Fruit fly (Drosophila melanogaster): ENCODE data around the gene Wdr82.

Wdr82 gene

DNA sequence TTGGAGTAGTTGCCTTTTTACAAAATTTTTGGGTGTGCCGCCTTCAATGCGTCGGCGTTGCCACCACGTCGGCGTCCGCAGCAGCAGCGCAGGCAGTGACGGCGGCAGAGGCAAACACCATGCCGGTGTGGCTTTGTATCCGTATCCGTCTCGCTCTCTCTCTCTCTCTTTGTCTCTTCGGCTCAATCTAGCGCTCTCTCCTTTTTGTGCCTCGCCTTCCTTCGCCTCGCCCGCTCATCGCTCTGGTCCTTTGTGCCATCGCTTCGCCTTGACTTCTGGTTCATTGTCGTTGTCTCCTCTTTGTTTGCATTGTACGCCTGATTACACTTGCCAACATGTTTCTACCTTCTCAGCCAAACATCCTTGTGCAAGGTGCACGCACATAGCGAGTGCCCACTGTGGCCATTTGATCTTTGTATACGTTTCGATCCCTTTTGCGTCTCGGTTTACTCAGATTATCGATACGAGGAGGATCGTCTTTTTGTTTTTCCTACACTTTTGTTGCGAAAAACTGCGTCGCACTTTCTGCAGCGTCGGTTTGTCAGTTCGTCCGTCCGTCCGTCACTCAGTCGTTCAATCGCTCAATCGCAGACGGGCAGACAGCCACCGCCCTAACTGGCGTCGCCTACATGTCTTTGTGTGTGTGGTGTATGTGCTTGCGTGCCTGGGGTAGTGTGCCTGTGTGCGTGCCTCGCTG lies 42.2 kb downstream of the Wdr82 start (continued):
- TF ChIP-seq salr (GFP tag; optimal IDR thresholded peaks at IDR 0.05) = peak; percentile 32 to 63
- TF ChIP-seq Ets21C (GFP tag; optimal IDR thresholded peaks at IDR 0.05) = peak; percentile 60
- TF ChIP-seq CG6163 (GFP tag; IDR thresholded peaks at IDR 0.05) = peak; percentile 82
- TF ChIP-seq CG8632 (GFP tag; optimal IDR thresholded peaks at IDR 0.05) = peak; percentile 59
- TF ChIP-seq spab (GFP tag; optimal IDR thresholded peaks at IDR 0.05) = peak; percentile 75
- peak; percentile 51; the same call in 1 of the 2 replicates for TF ChIP-seq CG11294 (GFP tag; IDR thresholded peaks at IDR 0.05)
- peak; percentile 79 for TF ChIP-seq lz (GFP tag; optimal IDR thresholded peaks at IDR 0.05)
- peak; percentile 65 for TF ChIP-seq CG32006 (GFP tag; optimal IDR thresholded peaks at IDR 0.05)
- peak; percentile 73 for TF ChIP-seq CG6808 (GFP tag; optimal IDR thresholded peaks at IDR 0.05)
- peak; percentile 60 for TF ChIP-seq CG7368 (GFP tag; optimal IDR thresholded peaks at IDR 0.05)
- peak; percentile 99 for TF ChIP-seq svp (GFP tag)
- peak; percentile 14 for TF ChIP-seq dac (GFP tag; optimal IDR thresholded peaks at IDR 0.05)
- no peak for TF ChIP-seq CG4318 (GFP tag; optimal IDR thresholded peaks at IDR 0.05)
- TF ChIP-seq Eip78C (GFP tag) = peak; percentile 94
- TF ChIP-seq acj6 (GFP tag; optimal IDR thresholded peaks at IDR 0.05) = peak; percentile 65
- TF ChIP-seq CG6854 (GFP tag; optimal IDR thresholded peaks at IDR 0.05) = peak; percentile 6
- TF ChIP-seq Hr38 (GFP tag; optimal IDR thresholded peaks at IDR 0.05) = no peak
- peak; percentile 55 for TF ChIP-seq vri (GFP tag; optimal IDR thresholded peaks at IDR 0.05)
- TF ChIP-seq CG8319 (GFP tag; optimal IDR thresholded peaks at IDR 0.05) = peak; percentile 22
- peak; percentile 71 for TF ChIP-seq CG1621 (tag; optimal IDR thresholded peaks at IDR 0.05)
- peak; percentile 77 for TF ChIP-seq CG10669 (GFP tag; optimal IDR thresholded peaks at IDR 0.05)
- peak; percentile 16 for TF ChIP-seq fkh (GFP tag; optimal IDR thresholded peaks at IDR 0.05)

DNA sequence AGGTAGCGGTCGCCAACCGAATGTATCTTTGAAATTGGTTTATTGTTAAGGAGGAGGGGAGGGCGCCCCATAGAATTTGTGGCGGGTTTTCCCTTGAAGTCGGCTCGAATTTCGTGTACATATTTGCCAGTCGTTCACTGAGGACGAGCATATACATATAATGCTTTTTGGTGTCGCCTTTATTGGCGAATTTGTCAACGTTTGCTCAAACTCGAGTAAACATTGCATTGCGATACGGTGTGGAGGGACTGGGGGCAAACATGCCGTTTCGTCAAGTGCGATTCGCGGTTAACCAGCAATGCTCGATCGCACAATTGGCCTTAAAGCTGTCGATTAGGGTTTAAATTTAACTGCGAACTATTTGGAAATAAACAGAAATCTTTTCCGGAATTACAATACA lies 43.3 kb downstream of the Wdr82 start:
- peak; percentile 52 for TF ChIP-seq Eip78C (GFP tag)
- TF ChIP-seq esn (GFP tag; optimal IDR thresholded peaks at IDR 0.05) = peak; percentile 23
- no peak for TF ChIP-seq CG8319 (GFP tag; optimal IDR thresholded peaks at IDR 0.05)
- peak; percentile 20 for TF ChIP-seq vri (GFP tag; optimal IDR thresholded peaks at IDR 0.05)
- peak; percentile 31 for TF ChIP-seq svp (GFP tag)
- TF ChIP-seq fkh (GFP tag; optimal IDR thresholded peaks at IDR 0.05) = peak; percentile 34
- TF ChIP-seq spab (GFP tag; optimal IDR thresholded peaks at IDR 0.05) = no peak
- TF ChIP-seq Blimp-1 (GFP tag; optimal IDR thresholded peaks at IDR 0.05) = peak; percentile 4

DNA sequence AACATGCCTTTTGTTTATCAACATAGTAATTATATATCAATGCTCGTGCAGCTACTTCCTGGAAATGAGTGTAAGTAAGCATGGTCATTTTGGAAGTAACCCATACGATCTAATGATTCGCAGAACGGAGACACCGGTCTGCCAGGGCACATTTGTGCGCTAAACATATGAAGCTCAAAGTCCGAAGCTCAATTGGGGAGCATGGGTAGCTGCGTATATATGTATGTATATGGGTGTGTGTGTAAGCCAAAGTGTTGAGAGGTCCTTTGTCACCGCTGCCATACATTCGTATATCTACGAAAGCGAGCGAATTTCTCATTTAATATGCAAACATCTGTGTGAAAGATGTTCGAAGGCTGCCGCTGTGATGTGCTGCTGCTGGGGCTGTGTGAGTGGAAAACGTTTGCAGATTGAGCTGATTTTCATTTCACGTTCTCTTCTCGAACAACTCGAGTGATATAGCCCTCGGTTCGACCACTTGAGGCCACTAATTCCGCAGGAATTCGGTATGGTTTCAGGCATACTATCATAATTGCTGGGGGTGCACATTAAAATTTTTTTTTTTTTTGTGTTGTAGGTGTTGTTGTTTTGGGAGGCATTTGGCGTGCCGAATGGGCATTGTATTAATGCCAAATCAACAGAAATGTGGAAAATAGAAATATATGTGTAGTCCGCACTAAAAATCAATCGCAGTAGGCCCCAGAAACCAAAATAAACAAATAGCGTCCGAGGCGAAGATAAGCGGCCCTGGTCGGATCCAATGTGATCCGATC lies 44.0 kb downstream of the Wdr82 start:
- TF ChIP-seq net (GFP tag; optimal IDR thresholded peaks at IDR 0.05) (no peak), CG9139 (GFP tag; optimal IDR thresholded peaks at IDR 0.05) (peak; percentile 38), dsx (GFP tag; optimal IDR thresholded peaks at IDR 0.05; ENCODE audit: poor library complexity, severe bottlenecking) (no peak), CG8119 (GFP tag; IDR thresholded peaks at IDR 0.05) (0 out of 3 replicates have a peak, but pooled peaks have one; percentile 17), spab (GFP tag; optimal IDR thresholded peaks at IDR 0.05) (peak; percentile 11), CG6276 (GFP tag; optimal IDR thresholded peaks at IDR 0.05) (peak; percentile 22), topi (GFP tag; optimal IDR thresholded peaks at IDR 0.05) (no peak), ss (GFP tag; optimal IDR thresholded peaks at IDR 0.05) (peak; percentile 36 to 49), svp (GFP tag) (peak; percentile 57), CG6808 (GFP tag; optimal IDR thresholded peaks at IDR 0.05) (peak; percentile 32), Eip78C (GFP tag) (peak; percentile 61)

DNA sequence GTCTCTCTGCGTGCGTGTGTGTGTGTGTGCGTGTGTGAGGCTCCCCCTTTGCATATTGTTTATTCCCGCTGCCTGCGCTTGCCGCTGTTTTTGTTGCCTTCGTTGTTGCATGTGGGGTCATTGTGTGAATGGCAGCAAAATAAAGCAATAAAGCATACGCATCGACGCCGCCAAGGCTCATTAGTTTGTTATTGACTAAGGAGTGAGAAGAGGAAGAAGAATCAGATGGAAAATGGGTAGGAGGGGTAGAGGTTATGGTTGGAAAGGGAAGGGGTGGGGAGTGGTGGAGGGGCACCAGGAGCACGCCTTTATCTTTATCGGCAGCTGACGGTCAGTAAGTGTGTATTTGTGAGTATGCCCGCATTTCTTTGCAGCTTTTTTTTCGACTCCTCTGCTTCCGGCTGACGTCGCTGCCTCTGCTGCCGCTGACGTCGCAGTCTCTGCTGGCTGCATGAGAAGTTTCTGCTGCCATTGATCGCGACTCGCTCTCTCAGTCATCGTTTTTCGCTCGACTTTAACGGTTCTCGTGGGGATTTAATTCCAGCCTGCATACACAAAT lies 45.2 kb downstream of the Wdr82 start:
- TF ChIP-seq CG6163 (GFP tag; IDR thresholded peaks at IDR 0.05) = peak; percentile 42; the same call in 1 of the 3 replicates
- peak; percentile 10 for TF ChIP-seq Eip75B (GFP tag; optimal IDR thresholded peaks at IDR 0.05)
- peak; percentile 56 for TF ChIP-seq CG6854 (GFP tag; optimal IDR thresholded peaks at IDR 0.05)
- TF ChIP-seq CG1621 (tag; optimal IDR thresholded peaks at IDR 0.05) = peak; percentile 23
- TF ChIP-seq eg (GFP tag; IDR thresholded peaks at IDR 0.05) = no peak
- peak; percentile 75 to 77 for TF ChIP-seq ss (GFP tag; optimal IDR thresholded peaks at IDR 0.05)
- peak; percentile 96 for TF ChIP-seq svp (GFP tag)
- TF ChIP-seq lz (GFP tag; optimal IDR thresholded peaks at IDR 0.05) = no peak
- peak; percentile 28 for TF ChIP-seq Ets96B (tag; optimal IDR thresholded peaks at IDR 0.05)
- TF ChIP-seq CG3032 (tag; optimal IDR thresholded peaks at IDR 0.05) = peak; percentile 32
- TF ChIP-seq Lpt (GFP tag; optimal IDR thresholded peaks at IDR 0.05) = no peak
- no peak for TF ChIP-seq Smox (GFP tag; optimal IDR thresholded peaks at IDR 0.05)
- peak; percentile 69 for TF ChIP-seq CG6808 (GFP tag; optimal IDR thresholded peaks at IDR 0.05)
- peak; percentile 50 for TF ChIP-seq dsx (GFP tag; optimal IDR thresholded peaks at IDR 0.05; ENCODE audit: poor library complexity, severe bottlenecking)
- TF ChIP-seq CG9139 (GFP tag; optimal IDR thresholded peaks at IDR 0.05) = peak; percentile 8
- TF ChIP-seq achi (GFP tag; optimal IDR thresholded peaks at IDR 0.05) = peak; percentile 10
- peak; percentile 34 for TF ChIP-seq CG16779 (tag; optimal IDR thresholded peaks at IDR 0.05)
- TF ChIP-seq Sox14 (GFP tag; optimal IDR thresholded peaks at IDR 0.05) = peak; percentile 18
- no peak for TF ChIP-seq CG8119 (GFP tag; IDR thresholded peaks at IDR 0.05)
- no peak for TF ChIP-seq CG11294 (GFP tag; IDR thresholded peaks at IDR 0.05)
- TF ChIP-seq Eip78C (GFP tag) = peak; percentile 75
- peak; percentile 43 for TF ChIP-seq CG7368 (GFP tag; optimal IDR thresholded peaks at IDR 0.05)

All from whole organism, prepupa.